Worm (Caenorhabditis elegans): ENCODE measurements around the gene T02G5.3.
"Not testable (repeated sequence)": the region's sequence is repeated elsewhere in the genome, so short reads cannot be mapped to it uniquely, and the experiment has no call there.

- TF ChIP-seq him-1, dao-5, W03F9.2 (tag; optimal IDR thresholded peaks at IDR 0.05): not testable (repeated sequence)
These were observed 9.2 kb upstream of the T02G5.3 start, which contains the start of the genes T02G5.14 and T02G5.15 for ce11 chrII:7084021-7084420.
